Worm (Caenorhabditis elegans): ENCODE measurements around the gene C26D10.4.

Gene C26D10.4

ce11 chrII:8359350-8359749 lies 29.8 kb downstream of the C26D10.4 start, which contains the start of gene col-77:
TSS of gene col-77 (minus strand) at chrII:8359381.
- TF ChIP-seq sea-1 (GFP tag; conservative IDR thresholded peaks at IDR 0.05) (no peak), ets-7 (tag; optimal IDR thresholded peaks at IDR 0.05) (no peak), tbx-37 (GFP tag; conservative IDR thresholded peaks at IDR 0.05) (no peak)

- TF ChIP-seq hmg-4 (GFP tag; optimal IDR thresholded peaks at IDR 0.05) (no peak), pes-1 (GFP tag; IDR thresholded peaks at IDR 0.05) (no peak), flt-1 (GFP tag; IDR thresholded peaks at IDR 0.05) (no peak), ceh-13 (GFP tag; optimal IDR thresholded peaks at IDR 0.05) (no peak), ceh-36 (tag; optimal IDR thresholded peaks at IDR 0.05) (no peak), ama-1 (optimal IDR thresholded peaks at IDR 0.05) (no peak), ets-7 (tag; optimal IDR thresholded peaks at IDR 0.05) (no peak), sea-1 (GFP tag; conservative IDR thresholded peaks at IDR 0.05) (no peak), B0310.2 (tag; optimal IDR thresholded peaks at IDR 0.05) (no peak), scrt-1 (GFP tag; IDR thresholded peaks at IDR 0.05) (no peak), tra-4 (tag; optimal IDR thresholded peaks at IDR 0.05) (no peak), tbx-11 (GFP tag; IDR thresholded peaks at IDR 0.05) (no peak), tbx-37 (GFP tag; conservative IDR thresholded peaks at IDR 0.05) (no peak)
Measured at ce11 chrII:8360453-8360852, 30.9 kb downstream of the C26D10.4 start, which contains the start of gene M195.2. TSS of gene M195.2 (plus strand) at chrII:8360753.

ce11 chrII:8369059-8369458 lies 39.5 kb downstream of the C26D10.4 start, which contains the start of gene amt-3:
TSS of gene amt-3 (minus strand) at chrII:8369159.
- TF ChIP-seq sea-1 (GFP tag; conservative IDR thresholded peaks at IDR 0.05) (no peak), ets-7 (tag; optimal IDR thresholded peaks at IDR 0.05) (no peak), scrt-1 (GFP tag; IDR thresholded peaks at IDR 0.05) (no peak), ama-1 (optimal IDR thresholded peaks at IDR 0.05) (no peak), tbx-11 (GFP tag; IDR thresholded peaks at IDR 0.05) (no peak), flt-1 (GFP tag; IDR thresholded peaks at IDR 0.05) (no peak), hnd-1 (tag; optimal IDR thresholded peaks at IDR 0.05) (no peak), B0310.2 (tag; optimal IDR thresholded peaks at IDR 0.05) (no peak), aly-1 (tag; optimal IDR thresholded peaks at IDR 0.05) (no peak), tra-4 (tag; optimal IDR thresholded peaks at IDR 0.05) (no peak), hmbx-1 (tag; optimal IDR thresholded peaks at IDR 0.05) (no peak), pes-1 (GFP tag; IDR thresholded peaks at IDR 0.05) (no peak), F13C5.2 (tag; optimal IDR thresholded peaks at IDR 0.05) (no peak), hmg-4 (GFP tag; optimal IDR thresholded peaks at IDR 0.05) (no peak), ceh-13 (GFP tag; optimal IDR thresholded peaks at IDR 0.05) (no peak), ceh-36 (tag; optimal IDR thresholded peaks at IDR 0.05) (no peak), tbx-37 (GFP tag; conservative IDR thresholded peaks at IDR 0.05) (no peak)

ce11 chrII:8370194-8370593 lies 40.6 kb downstream of the C26D10.4 start:
- TF ChIP-seq scrt-1 (GFP tag; IDR thresholded peaks at IDR 0.05), result no peak

- TF ChIP-seq B0310.2 (tag; optimal IDR thresholded peaks at IDR 0.05) (no peak), ets-7 (tag; optimal IDR thresholded peaks at IDR 0.05) (no peak), pes-1 (GFP tag; IDR thresholded peaks at IDR 0.05) (no peak), scrt-1 (GFP tag; IDR thresholded peaks at IDR 0.05) (no peak), tbx-37 (GFP tag; conservative IDR thresholded peaks at IDR 0.05) (no peak), tra-4 (tag; optimal IDR thresholded peaks at IDR 0.05) (no peak), flt-1 (GFP tag; IDR thresholded peaks at IDR 0.05) (no peak), hmg-4 (GFP tag; optimal IDR thresholded peaks at IDR 0.05) (no peak), ceh-13 (GFP tag; optimal IDR thresholded peaks at IDR 0.05) (no peak), hmbx-1 (tag; optimal IDR thresholded peaks at IDR 0.05) (no peak), hnd-1 (tag; optimal IDR thresholded peaks at IDR 0.05) (no peak), ceh-36 (tag; optimal IDR thresholded peaks at IDR 0.05) (no peak), F13C5.2 (tag; optimal IDR thresholded peaks at IDR 0.05) (no peak), aly-1 (tag; optimal IDR thresholded peaks at IDR 0.05) (no peak), tbx-11 (GFP tag; IDR thresholded peaks at IDR 0.05) (no peak)
Measured at ce11 chrII:8377722-8378121, 48.2 kb downstream of the C26D10.4 start.

ce11 chrII:8380188-8380587 lies 50.6 kb downstream of the C26D10.4 start:
- TF ChIP-seq B0310.2 (tag; optimal IDR thresholded peaks at IDR 0.05) (no peak), hnd-1 (tag; optimal IDR thresholded peaks at IDR 0.05) (no peak), tbx-11 (GFP tag; IDR thresholded peaks at IDR 0.05) (no peak), flt-1 (GFP tag; IDR thresholded peaks at IDR 0.05) (no peak), ceh-36 (tag; optimal IDR thresholded peaks at IDR 0.05) (no peak), ets-7 (tag; optimal IDR thresholded peaks at IDR 0.05) (no peak), hmbx-1 (tag; optimal IDR thresholded peaks at IDR 0.05) (no peak), tbx-37 (GFP tag; conservative IDR thresholded peaks at IDR 0.05) (no peak), ceh-13 (GFP tag; optimal IDR thresholded peaks at IDR 0.05) (no peak), tra-4 (tag; optimal IDR thresholded peaks at IDR 0.05) (no peak), sea-1 (GFP tag; conservative IDR thresholded peaks at IDR 0.05) (no peak), F13C5.2 (tag; optimal IDR thresholded peaks at IDR 0.05) (no peak)

ce11 chrII:8381197-8381596 lies 51.6 kb downstream of the C26D10.4 start, which contains the start of gene F49E12.12:
TSS of gene F49E12.12 (plus strand) at chrII:8381497.
- TF ChIP-seq sea-1 (GFP tag; conservative IDR thresholded peaks at IDR 0.05) (no peak), hnd-1 (tag; optimal IDR thresholded peaks at IDR 0.05) (no peak), tbx-11 (GFP tag; IDR thresholded peaks at IDR 0.05) (no peak), hmg-4 (GFP tag; optimal IDR thresholded peaks at IDR 0.05) (no peak), flt-1 (GFP tag; IDR thresholded peaks at IDR 0.05) (no peak)

- no peak for TF ChIP-seq hmbx-1 (tag; optimal IDR thresholded peaks at IDR 0.05)
- TF ChIP-seq ceh-36 (tag; optimal IDR thresholded peaks at IDR 0.05), result no peak
- TF ChIP-seq F13C5.2 (tag; optimal IDR thresholded peaks at IDR 0.05), result no peak
- TF ChIP-seq tbx-37 (GFP tag; conservative IDR thresholded peaks at IDR 0.05), result no peak
- no peak for TF ChIP-seq scrt-1 (GFP tag; IDR thresholded peaks at IDR 0.05)
- no peak for TF ChIP-seq sea-1 (GFP tag; conservative IDR thresholded peaks at IDR 0.05)
- no peak for TF ChIP-seq hmg-4 (GFP tag; optimal IDR thresholded peaks at IDR 0.05)
- no peak for TF ChIP-seq ets-7 (tag; optimal IDR thresholded peaks at IDR 0.05)
- no peak for TF ChIP-seq flt-1 (GFP tag; IDR thresholded peaks at IDR 0.05)
Measured at ce11 chrII:8382880-8383279, 53.3 kb downstream of the C26D10.4 start.

Measured in whole organism, early embryonic.